Worm (Caenorhabditis elegans) whole organism, L3 larva: ENCODE data around the gene C55C3.8.

Experiments used
- aly-2 ChIP-seq: fragments of 150-350 bp; optimal IDR thresholded peaks from 2 replicates; lab custom pipeline; 2014; ENCODE audit warnings: missing biosample characterization, missing genetic modification characterization
- ceh-82 ChIP-seq: fragments of 150-350 bp; optimal IDR thresholded peaks from 2 replicates; lab custom pipeline; 2014; ENCODE audit warnings: missing biosample characterization, missing genetic modification characterization
- egl-27 ChIP-seq: sonication (generic microtip); optimal IDR thresholded peaks from 4 replicates; lab custom pipeline; 2017; ENCODE audit warnings: missing biosample characterization, missing genetic modification reagents, missing genetic modification characterization
- elt-2 ChIP-seq: sonication (generic microtip); optimal IDR thresholded peaks from 2 replicates; lab custom pipeline; 2016; ENCODE audit warnings: missing genetic modification reagents, mild to moderate bottlenecking, missing genetic modification characterization, missing compliant biosample characterization
- fkh-2 ChIP-seq: fragments of 150-350 bp; optimal IDR thresholded peaks from 2 replicates; lab custom pipeline; 2014; ENCODE audit warnings: missing biosample characterization, missing genetic modification reagents, missing genetic modification characterization
- jun-1 ChIP-seq: fragments of 150-350 bp; optimal IDR thresholded peaks from 2 replicates; lab custom pipeline; 2014; ENCODE audit warnings: missing biosample characterization, missing genetic modification reagents, missing genetic modification characterization
- lsy-12 ChIP-seq: sonication (generic microtip); optimal IDR thresholded peaks from 2 replicates; lab custom pipeline; 2016; ENCODE audit warnings: mild to moderate bottlenecking, missing genetic modification characterization, missing compliant biosample characterization
- nfya-1 ChIP-seq: sonication (generic microtip); optimal IDR thresholded peaks from 2 replicates; lab custom pipeline; 2017; ENCODE audit warnings: missing genetic modification characterization, mild to moderate bottlenecking, missing compliant biosample characterization, antibody characterized with exemption, moderate library complexity; ENCODE audit not compliant: insufficient read depth
- nhr-12 ChIP-seq: fragments of 150-350 bp; optimal IDR thresholded peaks from 2 replicates; lab custom pipeline; 2014; ENCODE audit warnings: missing biosample characterization, missing genetic modification characterization
- nhr-43 ChIP-seq: sonication (generic microtip); optimal IDR thresholded peaks from 2 replicates; lab custom pipeline; 2016; ENCODE audit warnings: mild to moderate bottlenecking, missing genetic modification characterization, missing compliant biosample characterization; ENCODE audit not compliant: poor library complexity, severe bottlenecking
- nhr-67 ChIP-seq: fragments of 150-350 bp; optimal IDR thresholded peaks from 2 replicates; lab custom pipeline; 2014; ENCODE audit warnings: missing biosample characterization, missing genetic modification characterization
- nhr-76 ChIP-seq: fragments of 150-350 bp; sonication (generic microtip); optimal IDR thresholded peaks from 5 replicates; lab custom pipeline; 2014; ENCODE audit warnings: missing biosample characterization, missing genetic modification characterization
- pqm-1 ChIP-seq: fragments of 150-350 bp; optimal IDR thresholded peaks from 2 replicates; lab custom pipeline; 2017; ENCODE audit warnings: missing biosample characterization, missing genetic modification characterization, inconsistent platforms
- skn-1 ChIP-seq: fragments of 150-350 bp; optimal IDR thresholded peaks from 2 replicates; lab custom pipeline; 2014; ENCODE audit warnings: missing biosample characterization, missing genetic modification characterization
- unc-39 ChIP-seq: sonication (generic microtip); optimal IDR thresholded peaks from 4 replicates; lab custom pipeline; 2017; ENCODE audit warnings: missing biosample characterization, missing genetic modification characterization
- zag-1 ChIP-seq: fragments of 150-350 bp; optimal IDR thresholded peaks from 2 replicates; lab custom pipeline; 2014; ENCODE audit warnings: missing biosample characterization, missing genetic modification characterization

C55C3.8 gene

DNA sequence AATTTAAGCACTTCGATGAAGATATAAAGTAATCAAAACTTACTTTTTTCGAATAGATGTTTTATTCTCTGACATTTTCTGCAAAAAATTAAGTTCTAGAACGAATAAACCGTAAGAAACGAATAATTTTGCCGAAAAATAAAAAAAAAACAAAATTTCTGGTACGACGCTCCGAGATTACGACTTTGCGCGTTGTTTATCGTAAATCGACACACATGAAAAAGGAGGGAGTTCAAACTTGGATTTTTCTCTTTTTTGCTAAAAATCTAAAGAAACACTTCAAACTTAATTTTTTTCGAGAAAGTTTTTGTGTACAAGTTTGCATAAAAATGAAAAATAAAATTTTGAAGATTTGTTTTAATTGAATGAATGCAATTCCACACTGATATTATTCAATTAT is 40.8 kb downstream of the C55C3.8 start, which contains the start of gene H35B03.2 (continued):
- TF ChIP-seq nhr-43 (tag; lab: Kevin White, UChicago) (no peak), egl-27 (tag; lab: Kevin White, UChicago) (no peak)

ce11 chrIV:5734720-5735119 is 43.9 kb downstream of the C55C3.8 start, which contains the start of gene cpg-18:
Gene cpg-18, plus strand, starts transcription at chrIV:5735020.
- TF ChIP-seq fkh-2 (tag; lab: Kevin White, UChicago) (no peak), nhr-12 (no peak), unc-39 (no peak)

ce11 chrIV:5741045-5741444 is 50.2 kb downstream of the C55C3.8 start, which contains the start of gene chil-11:
Gene chil-11, plus strand, starts transcription at chrIV:5741345.
- TF ChIP-seq nhr-43 (tag; lab: Kevin White, UChicago) (no peak), nfya-1 (tag; lab: Kevin White, UChicago) (no peak), nhr-67 (no peak), lsy-12 (tag; lab: Kevin White, UChicago) (no peak), aly-2 (tag; lab: Kevin White, UChicago) (no peak), nhr-76 (tag; lab: Kevin White, UChicago) (no peak), zag-1 (tag; lab: Kevin White, UChicago) (no peak)

- TF ChIP-seq skn-1 (tag; lab: Kevin White, UChicago) (no peak), aly-2 (tag; lab: Kevin White, UChicago) (no peak), jun-1 (tag; lab: Kevin White, UChicago) (no peak), elt-2 (peak; percentile 49), pqm-1 (tag; lab: Kevin White, UChicago) (peak; percentile 47), ceh-82 (tag; lab: Kevin White, UChicago) (no peak)
Observed at ce11 chrIV:5744114-5744513, 53.3 kb downstream of the C55C3.8 start, which contains the start of gene C45E5.1. Gene C45E5.1, plus strand, starts transcription at chrIV:5744403.
